Fruit fly (Drosophila melanogaster) Kc167 (cell line): ENCODE measurements around the gene Teh2.

Experiments
- Myc ChIP-seq: fragments of >200 bp; optimal IDR thresholded peaks from 2 replicates; lab custom pipeline; 2017; ENCODE audit warnings: missing external identifiers
- ttk ChIP-seq: sonication (Bioruptor generic); optimal IDR thresholded peaks from 2 replicates; lab custom pipeline; 2017; ENCODE audit warnings: missing external identifiers

- TF ChIP-seq ttk (no peak), Myc (lab: Kevin White, UChicago) (no peak)
These were observed 26.9 kb downstream of the Teh2 start, which contains the start of gene nab for dm6 chr3L:4160926-4161325.
